Fruit fly (Drosophila melanogaster) whole organism, embryonic: Measurements from ENCODE around the gene Rchy1.
A peak's percentile ranks its signal among the peaks of the same experiment; 100 is the strongest.

ENCODE experiments used
- CG10267 ChIP-seq: fragments of 200-800 bp; sonication (Bioruptor generic); optimal IDR thresholded peaks from 2 replicates; lab custom pipeline; 2018; ENCODE audit warnings: missing biosample characterization, mild to moderate bottlenecking, missing genetic modification characterization, moderate library complexity
- CG10979 ChIP-seq: fragments of 200-800 bp; sonication (Bioruptor generic); optimal IDR thresholded peaks from 2 replicates; lab custom pipeline; 2018; ENCODE audit warnings: missing biosample characterization, mild to moderate bottlenecking, missing genetic modification characterization, moderate library complexity
- CG11085 ChIP-seq: fragments of 200-800 bp; sonication (Bioruptor generic); IDR thresholded peaks from 2 replicates; pipeline ENCODE4 v1.3.6; 2022; ENCODE audit warnings: missing biosample characterization, missing genetic modification characterization
- CG13624 ChIP-seq: fragments of 200-800 bp; sonication (Bioruptor generic); optimal IDR thresholded peaks from 2 replicates; lab custom pipeline; 2016; ENCODE audit warnings: missing biosample characterization, missing genetic modification characterization
- CG14014 ChIP-seq: fragments of 200-800 bp; sonication (Bioruptor generic); IDR thresholded peaks from 2 replicates; pipeline ENCODE4 v1.3.6; 2022; ENCODE audit warnings: missing biosample characterization, missing genetic modification characterization
- CG14050 ChIP-seq: fragments of 200-800 bp; sonication (Bioruptor generic); IDR thresholded peaks from 3 replicates; pipeline ENCODE4 v1.3.6; 2022; ENCODE audit warnings: missing biosample characterization, missing genetic modification characterization
- CG15073 ChIP-seq: fragments of 200-800 bp; sonication (Bioruptor generic); optimal IDR thresholded peaks from 2 replicates; lab custom pipeline; 2016; ENCODE audit warnings: missing biosample characterization, missing genetic modification characterization
- CG1603 ChIP-seq: fragments of 200-800 bp; sonication (Bioruptor generic); optimal IDR thresholded peaks from 2 replicates; lab custom pipeline; 2019; ENCODE audit warnings: missing biosample characterization, mild to moderate bottlenecking, missing genetic modification characterization, moderate library complexity
- CG17359 ChIP-seq: fragments of 200-800 bp; sonication (Bioruptor generic); optimal IDR thresholded peaks from 3 replicates; lab custom pipeline; 2018; ENCODE audit warnings: missing biosample characterization, mild to moderate bottlenecking, missing genetic modification characterization, moderate library complexity
- CG17802 ChIP-seq: fragments of 200-800 bp; sonication (Bioruptor generic); optimal IDR thresholded peaks from 2 replicates; lab custom pipeline; 2018; ENCODE audit warnings: missing biosample characterization, mild to moderate bottlenecking, missing genetic modification characterization, moderate library complexity
- CG18599 ChIP-seq: fragments of 200-800 bp; sonication (Bioruptor generic); optimal IDR thresholded peaks from 3 replicates; lab custom pipeline; 2017; ENCODE audit warnings: missing biosample characterization, missing genetic modification characterization, mild to moderate bottlenecking, moderate library complexity, missing genetic modification reagents
- CG2116 ChIP-seq: fragments of 200-800 bp; sonication (Bioruptor generic); optimal IDR thresholded peaks from 3 replicates; lab custom pipeline; 2018; ENCODE audit warnings: missing biosample characterization, mild to moderate bottlenecking, missing genetic modification characterization
- CG2129 ChIP-seq: fragments of 200-800 bp; sonication (Bioruptor generic); IDR thresholded peaks from 2 replicates; pipeline ENCODE4 v1.3.6; 2022; ENCODE audit warnings: missing biosample characterization, missing genetic modification characterization; ENCODE audit not compliant: partially characterized antibody
- CG2678 ChIP-seq: fragments of 200-800 bp; sonication (Bioruptor generic); optimal IDR thresholded peaks from 3 replicates; lab custom pipeline; 2019; ENCODE audit warnings: missing biosample characterization, mild to moderate bottlenecking, missing genetic modification characterization, moderate library complexity
- CG32772 ChIP-seq: fragments of 200-800 bp; sonication (Bioruptor generic); IDR thresholded peaks from 2 replicates; pipeline ENCODE4 v1.3.6; 2022; ENCODE audit warnings: missing biosample characterization, missing genetic modification characterization
- CG33557 ChIP-seq: fragments of 200-800 bp; sonication (Bioruptor generic); optimal IDR thresholded peaks from 2 replicates; lab custom pipeline; 2019; ENCODE audit warnings: missing biosample characterization, mild to moderate bottlenecking, missing genetic modification characterization, moderate library complexity
- CG4328 ChIP-seq: fragments of 200-800 bp; sonication (Bioruptor generic); optimal IDR thresholded peaks from 3 replicates; lab custom pipeline; 2017; ENCODE audit warnings: missing biosample characterization, missing genetic modification reagents, missing genetic modification characterization
- CG6272 ChIP-seq: fragments of 200-800 bp; sonication (Bioruptor generic); IDR thresholded peaks from 2 replicates; pipeline ENCODE4 v1.3.6; 2022; ENCODE audit warnings: missing biosample characterization, missing genetic modification characterization
- CG6683 ChIP-seq: fragments of 200-800 bp; sonication (Bioruptor generic); optimal IDR thresholded peaks from 2 replicates; lab custom pipeline; 2017; ENCODE audit warnings: missing biosample characterization, mild to moderate bottlenecking, missing genetic modification characterization, missing genetic modification reagents
- CG7928 ChIP-seq: fragments of 200-800 bp; sonication (Bioruptor generic); optimal IDR thresholded peaks from 2 replicates; lab custom pipeline; 2017; ENCODE audit warnings: missing biosample characterization, mild to moderate bottlenecking, missing genetic modification characterization
- CG8359 ChIP-seq: fragments of 200-800 bp; sonication (Bioruptor generic); optimal IDR thresholded peaks from 2 replicates; lab custom pipeline; 2017; ENCODE audit warnings: missing biosample characterization, mild to moderate bottlenecking, missing genetic modification characterization, borderline replicate concordance
- CG8765 ChIP-seq: fragments of 200-800 bp; sonication (Bioruptor generic); IDR thresholded peaks from 2 replicates; pipeline ENCODE4 v1.3.6; 2022; ENCODE audit warnings: missing biosample characterization, missing genetic modification characterization
- Dref ChIP-seq: fragments of 200-800 bp; sonication (Bioruptor generic); IDR thresholded peaks from 2 replicates; pipeline ENCODE4 v1.3.6; 2022; ENCODE audit warnings: missing biosample characterization, missing genetic modification characterization
- E2f1 ChIP-seq: fragments of 200-800 bp; sonication (Bioruptor generic); IDR thresholded peaks from 2 replicates; pipeline ENCODE4 v1.3.6; 2022; ENCODE audit warnings: missing biosample characterization, missing genetic modification characterization
- Elba2 ChIP-seq: fragments of 200-800 bp; sonication (Bioruptor generic); optimal IDR thresholded peaks from 3 replicates; lab custom pipeline; 2016; ENCODE audit warnings: missing biosample characterization, missing genetic modification characterization
- HLHmδ ChIP-seq: fragments of 200-800 bp; sonication (Bioruptor generic); optimal IDR thresholded peaks from 2 replicates; lab custom pipeline; 2018; ENCODE audit warnings: missing biosample characterization, mild to moderate bottlenecking, missing genetic modification characterization, moderate library complexity
- Hey ChIP-seq: fragments of 200-800 bp; sonication (Bioruptor generic); optimal IDR thresholded peaks from 3 replicates; lab custom pipeline; 2018; ENCODE audit warnings: missing biosample characterization, mild to moderate bottlenecking, missing genetic modification characterization
- HmgD ChIP-seq: fragments of 200-800 bp; sonication (Bioruptor generic); optimal IDR thresholded peaks from 3 replicates; lab custom pipeline; 2016; ENCODE audit warnings: missing biosample characterization, missing genetic modification characterization
- Lhr ChIP-seq: fragments of 200-800 bp; sonication (Bioruptor generic); optimal IDR thresholded peaks from 3 replicates; lab custom pipeline; 2017; ENCODE audit warnings: mild to moderate bottlenecking, missing biosample characterization, missing genetic modification reagents, missing genetic modification characterization
- MTF-1 ChIP-seq: fragments of 200-800 bp; sonication (Bioruptor generic); optimal IDR thresholded peaks from 2 replicates; lab custom pipeline; 2018; ENCODE audit warnings: missing biosample characterization, mild to moderate bottlenecking, missing genetic modification characterization, borderline replicate concordance
- Mad ChIP-seq: fragments of 200-800 bp; sonication (Bioruptor generic); optimal IDR thresholded peaks from 2 replicates; lab custom pipeline; 2016; ENCODE audit warnings: missing biosample characterization, missing genetic modification characterization
- Nf-YA ChIP-seq: fragments of 200-800 bp; sonication (Bioruptor generic); IDR thresholded peaks from 2 replicates; pipeline ENCODE4 v1.3.6; 2022; ENCODE audit warnings: missing biosample characterization, missing genetic modification characterization
- cato ChIP-seq: fragments of 200-800 bp; sonication (Bioruptor generic); optimal IDR thresholded peaks from 2 replicates; lab custom pipeline; 2016; ENCODE audit warnings: missing biosample characterization, missing genetic modification characterization, borderline replicate concordance
- corto ChIP-seq: fragments of 200-800 bp; sonication (Bioruptor generic); optimal IDR thresholded peaks from 2 replicates; lab custom pipeline; 2016; ENCODE audit warnings: missing biosample characterization, mild to moderate bottlenecking, missing genetic modification characterization, moderate library complexity
- croc ChIP-seq: fragments of 200-800 bp; sonication (Bioruptor generic); conservative IDR thresholded peaks from 3 replicates; pipeline ENCODE4 v1.3.6; 2022; ENCODE audit warnings: missing biosample characterization, missing genetic modification characterization
- da ChIP-seq: fragments of 200-800 bp; sonication (Bioruptor generic); optimal IDR thresholded peaks from 2 replicates; lab custom pipeline; 2016; ENCODE audit warnings: missing biosample characterization, missing genetic modification characterization
- danr ChIP-seq: fragments of 200-800 bp; sonication (Bioruptor generic); IDR thresholded peaks from 2 replicates; pipeline ENCODE4 v1.3.6; 2022; ENCODE audit warnings: missing biosample characterization, missing genetic modification characterization
- dm ChIP-seq: fragments of 200-800 bp; sonication (Bioruptor generic); optimal IDR thresholded peaks from 3 replicates; lab custom pipeline; 2016; ENCODE audit warnings: missing biosample characterization, missing genetic modification characterization
- gt ChIP-seq: fragments of 200-800 bp; sonication (Bioruptor generic); IDR thresholded peaks from 2 replicates; pipeline ENCODE4 v1.3.6; 2022; ENCODE audit warnings: missing biosample characterization, missing genetic modification characterization
- hbn ChIP-seq: fragments of 200-800 bp; sonication (Bioruptor generic); IDR thresholded peaks from 2 replicates; pipeline ENCODE4 v1.3.6; 2022; ENCODE audit warnings: missing biosample characterization, missing genetic modification characterization; ENCODE audit not compliant: partially characterized antibody
- hkb ChIP-seq, 2 experiments: fragments of 200-800 bp in 1 of 2; fragments of >200 bp in 1 of 2; sonication (Bioruptor generic) in 1 of 2; IDR thresholded peaks in 1 of 2; optimal IDR thresholded peaks in 1 of 2; 2 replicates each; pipeline versions ENCODE4 v1.3.6 to Lab custom; 2017 to 2022; ENCODE audit warnings: missing biosample characterization in 1 of 2, missing genetic modification characterization in 1 of 2
- mirr ChIP-seq: fragments of 200-800 bp; sonication (Bioruptor generic); optimal IDR thresholded peaks from 3 replicates; lab custom pipeline; 2018; ENCODE audit warnings: missing biosample characterization, mild to moderate bottlenecking, missing genetic modification characterization
- mld ChIP-seq: fragments of 200-800 bp; sonication (Bioruptor generic); IDR thresholded peaks from 3 replicates; pipeline ENCODE4 v1.3.6; 2022; ENCODE audit warnings: missing biosample characterization, missing genetic modification characterization; ENCODE audit not compliant: partially characterized antibody
- pho ChIP-seq: fragments of 200-800 bp; sonication (Bioruptor generic); optimal IDR thresholded peaks from 2 replicates; lab custom pipeline; 2016; ENCODE audit warnings: missing biosample characterization, missing genetic modification characterization
- prd ChIP-seq, 3 experiments: fragments of >200 bp in 2 of 3; fragments of 200-800 bp in 1 of 3; sonication (Bioruptor generic) in 1 of 3; optimal IDR thresholded peaks in 2 of 3; IDR thresholded peaks in 1 of 3; 2 replicates in 2 of 3; 3 replicates in 1 of 3; pipeline versions ENCODE4 v1.3.6 to Lab custom; 2017 to 2022; ENCODE audit warnings: missing biosample characterization in 1 of 3, missing genetic modification characterization in 1 of 3
- sr ChIP-seq: fragments of 200-800 bp; sonication (Bioruptor generic); IDR thresholded peaks from 3 replicates; pipeline ENCODE4 v1.3.6; 2022; ENCODE audit warnings: missing biosample characterization, missing genetic modification characterization
- yki ChIP-seq: fragments of >200 bp; optimal IDR thresholded peaks from 3 replicates; lab custom pipeline; 2018

Rchy1 gene

DNA sequence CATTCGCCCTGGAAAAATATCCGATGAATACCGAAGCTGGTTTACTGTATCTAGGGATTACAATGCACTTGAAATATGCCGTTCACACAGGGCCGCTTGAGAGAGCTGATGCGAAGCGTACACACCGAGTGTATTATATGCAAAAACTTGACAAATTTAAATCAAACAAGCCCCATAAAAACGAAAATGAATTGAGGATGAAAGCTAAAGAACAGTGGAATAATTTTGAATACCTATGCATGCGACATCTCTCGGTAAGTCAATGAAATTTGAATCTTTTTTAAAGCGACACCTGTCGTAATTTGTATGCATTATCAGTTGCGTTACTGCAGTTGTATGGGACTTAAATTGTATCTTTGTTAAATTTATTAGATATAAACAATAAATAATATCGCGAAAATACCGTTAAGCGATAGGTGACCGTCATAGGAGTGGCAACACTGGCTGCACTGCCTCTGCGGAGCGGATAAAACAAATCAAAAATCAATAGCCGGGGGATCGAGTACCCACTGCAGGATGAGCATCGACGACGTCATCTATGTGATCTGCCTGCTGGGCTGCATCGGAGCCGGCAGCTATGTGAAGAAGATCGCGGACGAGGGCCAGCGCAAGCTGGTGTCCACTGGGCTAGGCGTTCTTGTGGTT, 9.4 kb downstream of the Rchy1 start, which contains the start of gene frj (continued):
- no peak for TF ChIP-seq mld (GFP tag; lab: Robert Waterston, UW)
- TF ChIP-seq Lhr (GFP tag; lab: Kevin White, UChicago): peak; percentile 92
- peak; percentile 61 for TF ChIP-seq CG11085 (GFP tag; lab: Robert Waterston, UW)
- peak; percentile 88 for TF ChIP-seq CG1603 (tag; lab: Kevin White, UChicago)
- TF ChIP-seq CG7928: peak; percentile 54
- peak; percentile 31 for TF ChIP-seq MTF-1 (GFP tag; lab: Kevin White, UChicago)
- TF ChIP-seq corto (GFP tag; lab: Kevin White, UChicago): no peak
- TF ChIP-seq CG14050 (GFP tag; lab: Robert Waterston, UW): 0 out of 3 replicates have a peak, but pooled peaks have one; percentile 32
- no peak for TF ChIP-seq Elba2 (GFP tag; lab: Kevin White, UChicago)
- peak; percentile 69 for TF ChIP-seq CG10267 (tag; lab: Kevin White, UChicago)
- no peak for TF ChIP-seq mirr
- TF ChIP-seq pho (GFP tag; lab: Kevin White, UChicago): peak; percentile 72
- peak; percentile 95 for TF ChIP-seq CG17802 (tag; lab: Kevin White, UChicago)
- TF ChIP-seq HLHmδ (GFP tag; lab: Kevin White, UChicago): no peak
- TF ChIP-seq CG32772 (GFP tag; lab: Robert Waterston, UW): 0 out of 2 replicates have a peak, but pooled peaks have one; percentile 33
- no peak for TF ChIP-seq CG15073 (GFP tag; lab: Kevin White, UChicago)
- no peak for TF ChIP-seq yki (lab: Kevin White, UChicago)
- no peak for TF ChIP-seq CG33557 (GFP tag; lab: Kevin White, UChicago)
- TF ChIP-seq Hey: no peak
- no peak for TF ChIP-seq CG6683 (GFP tag; lab: Kevin White, UChicago)
- TF ChIP-seq croc (GFP tag; lab: Robert Waterston, UW): peak; percentile 30; the same call in 1 of the 3 replicates
- peak; percentile 51 for TF ChIP-seq Dref (GFP tag; lab: Robert Waterston, UW)
- peak; percentile 54 for TF ChIP-seq CG2116 (GFP tag; lab: Kevin White, UChicago)
- TF ChIP-seq gt (GFP tag; lab: Robert Waterston, UW): no peak
- TF ChIP-seq CG10979 (tag; lab: Kevin White, UChicago): peak; percentile 48
- no peak for TF ChIP-seq danr (GFP tag; lab: Robert Waterston, UW)
- 0 out of 3 replicates have a peak, but pooled peaks have one; percentile 12 for TF ChIP-seq sr (GFP tag; lab: Robert Waterston, UW)
- TF ChIP-seq CG2678 (tag; lab: Kevin White, UChicago): peak; percentile 61
- no peak for TF ChIP-seq CG8359 (GFP tag; lab: Kevin White, UChicago)
- TF ChIP-seq CG17359 (tag; lab: Kevin White, UChicago): peak; percentile 57
- TF ChIP-seq Mad: peak; percentile 71
- TF ChIP-seq CG13624: peak; percentile 68
- no peak for TF ChIP-seq Nf-YA
- peak; percentile 20 for TF ChIP-seq CG4328
- TF ChIP-seq dm: peak; percentile 65
- peak; percentile 52 for TF ChIP-seq CG6272
- TF ChIP-seq HmgD (GFP tag; lab: Kevin White, UChicago): peak; percentile 76
- TF ChIP-seq cato (GFP tag; lab: Kevin White, UChicago): peak; percentile 61
- TF ChIP-seq CG14014: peak; percentile 64
- TF ChIP-seq CG2129 (GFP tag; lab: Robert Waterston, UW): no peak
- TF ChIP-seq da (GFP tag; lab: Kevin White, UChicago): no peak
- TF ChIP-seq CG18599 (GFP tag; lab: Kevin White, UChicago): peak; percentile 46
- no peak for TF ChIP-seq prd (optimal IDR thresholded peaks at IDR 0.05; lab: Kevin White, UChicago)
- peak; percentile 81 for TF ChIP-seq prd (GFP tag; IDR thresholded peaks at IDR 0.05; lab: Robert Waterston, UW)
- TF ChIP-seq E2f1 (GFP tag; lab: Robert Waterston, UW): 0 out of 2 replicates have a peak, but pooled peaks have one; percentile 32
- 0 out of 2 replicates have a peak, but pooled peaks have one; percentile 26 for TF ChIP-seq hbn
- peak; percentile 60; the same call in 1 of the 2 replicates for TF ChIP-seq CG8765 (GFP tag; lab: Robert Waterston, UW)
- peak; percentile 55 for TF ChIP-seq hkb (optimal IDR thresholded peaks at IDR 0.05; lab: Kevin White, UChicago)
- TF ChIP-seq hkb (GFP tag; IDR thresholded peaks at IDR 0.05; lab: Robert Waterston, UW): peak; percentile 28; the same call in 1 of the 2 replicates
